Worm (Caenorhabditis elegans) whole organism, L3 larva: ENCODE results near the gene str-207.
A peak's percentile ranks its signal among the peaks of the same experiment; 100 is the strongest.

Experiments
- R02D3.7 ChIP-seq: fragments of 150-350 bp; optimal IDR thresholded peaks from 2 replicates; lab custom pipeline; 2014; ENCODE audit warnings: missing biosample characterization, missing genetic modification characterization
- aly-2 ChIP-seq: fragments of 150-350 bp; optimal IDR thresholded peaks from 2 replicates; lab custom pipeline; 2014; ENCODE audit warnings: missing biosample characterization, missing genetic modification characterization
- ceh-28 ChIP-seq: fragments of 150-350 bp; optimal IDR thresholded peaks from 2 replicates; lab custom pipeline; 2014; ENCODE audit warnings: missing biosample characterization, missing genetic modification reagents, missing genetic modification characterization
- ceh-82 ChIP-seq: fragments of 150-350 bp; optimal IDR thresholded peaks from 2 replicates; lab custom pipeline; 2014; ENCODE audit warnings: missing biosample characterization, missing genetic modification characterization
- daf-12 ChIP-seq: fragments of 150-350 bp; optimal IDR thresholded peaks from 2 replicates; lab custom pipeline; 2014; ENCODE audit warnings: missing biosample characterization, missing genetic modification reagents, missing genetic modification characterization
- egl-5 ChIP-seq: fragments of 150-350 bp; optimal IDR thresholded peaks from 2 replicates; lab custom pipeline; 2017; ENCODE audit warnings: missing biosample characterization, missing genetic modification reagents, missing genetic modification characterization, inconsistent platforms
- elt-1 ChIP-seq: fragments of 150-350 bp; optimal IDR thresholded peaks from 2 replicates; lab custom pipeline; 2014; ENCODE audit warnings: missing biosample characterization, missing genetic modification characterization
- elt-3 ChIP-seq, 3 experiments: fragments of 150-350 bp in 1 of 3; sonication (generic microtip) in 2 of 3; optimal IDR thresholded peaks; 2 replicates in 2 of 3; 4 replicates in 1 of 3; lab custom pipeline; 2014 to 2017; ENCODE audit warnings: missing biosample characterization in 3 of 3, missing genetic modification characterization in 3 of 3
- eor-1 ChIP-seq, 2 experiments: fragments of 150-350 bp; optimal IDR thresholded peaks; 2 replicates each; lab custom pipeline; 2014 to 2018; ENCODE audit warnings: missing biosample characterization in 2 of 2, missing genetic modification characterization in 2 of 2
- fkh-2 ChIP-seq: fragments of 150-350 bp; optimal IDR thresholded peaks from 2 replicates; lab custom pipeline; 2014; ENCODE audit warnings: missing biosample characterization, missing genetic modification reagents, missing genetic modification characterization
- jun-1 ChIP-seq: fragments of 150-350 bp; optimal IDR thresholded peaks from 2 replicates; lab custom pipeline; 2014; ENCODE audit warnings: missing biosample characterization, missing genetic modification reagents, missing genetic modification characterization
- lin-15B ChIP-seq: fragments of 150-350 bp; optimal IDR thresholded peaks from 2 replicates; lab custom pipeline; 2014; ENCODE audit warnings: missing biosample characterization, missing genetic modification characterization
- mdl-1 ChIP-seq: fragments of 150-350 bp; optimal IDR thresholded peaks from 2 replicates; lab custom pipeline; 2014; ENCODE audit warnings: missing biosample characterization, missing genetic modification characterization
- nfya-1 ChIP-seq: sonication (generic microtip); optimal IDR thresholded peaks from 2 replicates; lab custom pipeline; 2017; ENCODE audit warnings: missing genetic modification characterization, mild to moderate bottlenecking, missing compliant biosample characterization, antibody characterized with exemption, moderate library complexity; ENCODE audit not compliant: insufficient read depth
- nhr-11 ChIP-seq: fragments of 150-350 bp; optimal IDR thresholded peaks from 2 replicates; lab custom pipeline; 2014; ENCODE audit warnings: missing biosample characterization, missing genetic modification characterization
- nhr-12 ChIP-seq: fragments of 150-350 bp; optimal IDR thresholded peaks from 2 replicates; lab custom pipeline; 2014; ENCODE audit warnings: missing biosample characterization, missing genetic modification characterization
- nhr-23 ChIP-seq: fragments of 150-350 bp; optimal IDR thresholded peaks from 2 replicates; lab custom pipeline; 2014; ENCODE audit warnings: missing biosample characterization, missing genetic modification reagents, missing genetic modification characterization
- nhr-237 ChIP-seq: fragments of 150-350 bp; optimal IDR thresholded peaks from 2 replicates; lab custom pipeline; 2014; ENCODE audit warnings: missing biosample characterization, missing genetic modification characterization
- nhr-25 ChIP-seq: sonication (generic microtip); optimal IDR thresholded peaks from 2 replicates; lab custom pipeline; 2017; ENCODE audit warnings: missing biosample characterization, missing genetic modification characterization
- nhr-43 ChIP-seq: sonication (generic microtip); optimal IDR thresholded peaks from 2 replicates; lab custom pipeline; 2016; ENCODE audit warnings: mild to moderate bottlenecking, missing genetic modification characterization, missing compliant biosample characterization; ENCODE audit not compliant: poor library complexity, severe bottlenecking
- nhr-67 ChIP-seq: fragments of 150-350 bp; optimal IDR thresholded peaks from 2 replicates; lab custom pipeline; 2014; ENCODE audit warnings: missing biosample characterization, missing genetic modification characterization
- nhr-76 ChIP-seq: fragments of 150-350 bp; sonication (generic microtip); optimal IDR thresholded peaks from 5 replicates; lab custom pipeline; 2014; ENCODE audit warnings: missing biosample characterization, missing genetic modification characterization
- nhr-77 ChIP-seq: fragments of 150-350 bp; optimal IDR thresholded peaks from 2 replicates; lab custom pipeline; 2014; ENCODE audit warnings: missing biosample characterization, missing genetic modification characterization
- pha-4 ChIP-seq: fragments of 150-350 bp; optimal IDR thresholded peaks from 2 replicates; lab custom pipeline; 2014; ENCODE audit warnings: missing biosample characterization, missing genetic modification reagents, missing genetic modification characterization
- skn-1 ChIP-seq: fragments of 150-350 bp; optimal IDR thresholded peaks from 2 replicates; lab custom pipeline; 2014; ENCODE audit warnings: missing biosample characterization, missing genetic modification characterization
- tbx-2 ChIP-seq: sonication (generic microtip); optimal IDR thresholded peaks from 2 replicates; lab custom pipeline; 2016; ENCODE audit warnings: mild to moderate bottlenecking, missing genetic modification characterization, missing compliant biosample characterization
- unc-62 ChIP-seq: fragments of 150-350 bp; sonication (generic microtip); optimal IDR thresholded peaks from 4 replicates; lab custom pipeline; 2014; ENCODE audit warnings: missing biosample characterization, missing genetic modification reagents, missing genetic modification characterization
- zag-1 ChIP-seq: fragments of 150-350 bp; optimal IDR thresholded peaks from 2 replicates; lab custom pipeline; 2014; ENCODE audit warnings: missing biosample characterization, missing genetic modification characterization
- ztf-4 ChIP-seq: fragments of 150-350 bp; optimal IDR thresholded peaks from 2 replicates; lab custom pipeline; 2014; ENCODE audit warnings: missing biosample characterization, missing genetic modification characterization

The str-207 gene

DNA sequence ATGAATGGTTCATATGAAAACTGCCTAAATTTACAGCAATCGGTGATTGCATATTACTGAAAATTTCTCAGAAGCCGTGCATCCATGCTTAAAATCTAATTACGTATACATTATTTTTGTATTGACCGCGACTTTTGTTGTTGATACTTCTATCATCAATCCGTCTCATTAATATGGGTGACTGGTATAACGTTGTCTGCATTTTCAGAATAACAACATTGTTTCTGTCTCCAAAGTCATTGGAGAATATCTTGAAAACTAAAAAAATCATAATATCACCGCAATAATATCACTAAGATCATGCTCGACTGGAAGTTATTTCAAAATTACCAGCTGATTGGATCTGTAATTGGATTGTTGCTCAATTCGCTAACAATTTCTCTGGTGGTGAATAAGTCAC lies at the start of gene str-207:
Gene str-207 (plus strand): TSS at position 301 of the 400 bp plus-strand sequence.
- no peak for TF ChIP-seq nhr-67 (tag; lab: Kevin White, UChicago)

ce11 chrV:4903696-4904095 lies 47.8 kb upstream of the str-207 start, which contains the start of gene ugt-8:
Gene ugt-8, plus strand, starts transcription at chrV:4903930.
- TF ChIP-seq nhr-25 (no peak), nhr-237 (no peak), tbx-2 (tag; lab: Kevin White, UChicago) (no peak), elt-3 (tag; optimal IDR thresholded peaks at IDR 0.05; lab: Kevin White, UChicago) (no peak), ceh-82 (tag; lab: Kevin White, UChicago) (no peak), zag-1 (tag; lab: Kevin White, UChicago) (no peak), unc-62 (no peak), nhr-77 (no peak), lin-15B (no peak), fkh-2 (tag; lab: Kevin White, UChicago) (no peak), nfya-1 (tag; lab: Kevin White, UChicago) (no peak), nhr-67 (tag; lab: Kevin White, UChicago) (no peak), aly-2 (tag; lab: Kevin White, UChicago) (no peak), skn-1 (tag; lab: Kevin White, UChicago) (no peak), pha-4 (tag; lab: Kevin White, UChicago) (no peak), nhr-11 (tag; lab: Kevin White, UChicago) (no peak)

- TF ChIP-seq nhr-43 (no peak), nhr-67 (tag; lab: Kevin White, UChicago) (no peak), nhr-76 (tag; lab: Kevin White, UChicago) (no peak), ceh-28 (tag; lab: Kevin White, UChicago) (no peak), nfya-1 (tag; lab: Kevin White, UChicago) (no peak), egl-5 (tag; lab: Kevin White, UChicago) (no peak)
Observed at ce11 chrV:4905953-4906352, 45.6 kb upstream of the str-207 start, which contains the start of gene ugt-14. Gene ugt-14, plus strand, starts transcription at chrV:4906253.

DNA sequence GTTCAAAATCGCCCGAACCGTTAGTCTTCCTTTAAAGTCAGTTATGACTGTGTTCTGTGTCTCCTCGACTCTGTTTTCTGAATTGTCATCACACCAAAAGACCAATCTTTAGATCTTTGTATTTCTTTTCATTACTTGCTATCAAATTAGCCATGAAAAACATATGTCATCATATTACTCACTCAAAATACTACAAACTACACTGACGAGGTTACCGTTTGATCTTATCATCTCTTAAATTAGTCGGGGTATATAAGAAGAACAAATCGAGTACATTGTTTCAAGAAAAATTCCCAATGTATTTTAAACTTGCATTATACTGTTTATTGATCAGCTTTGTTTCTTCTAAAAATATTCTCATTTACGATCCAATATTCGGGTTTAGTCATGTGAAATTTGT lies 42.9 kb upstream of the str-207 start, which contains the start of gene ugt-13:
Gene ugt-13 (plus strand): TSS at position 294 of the 400 bp plus-strand sequence.
- TF ChIP-seq daf-12 (tag; lab: Kevin White, UChicago) (no peak), nhr-25 (peak; percentile 58), elt-3 (tag; optimal IDR thresholded peaks at IDR 0.05; lab: Kevin White, UChicago) (peak in 1 of 3 experiments; percentile 43), nfya-1 (tag; lab: Kevin White, UChicago) (no peak), nhr-43 (peak; percentile 49), mdl-1 (tag; lab: Kevin White, UChicago) (no peak), tbx-2 (tag; lab: Kevin White, UChicago) (no peak), elt-1 (peak; percentile 9), nhr-23 (peak; percentile 54)

- TF ChIP-seq jun-1 (tag; lab: Kevin White, UChicago) = no peak
- TF ChIP-seq elt-1 = peak; percentile 62
- peak; percentile 77 for TF ChIP-seq nhr-43
- no peak for TF ChIP-seq ztf-4 (tag; lab: Kevin White, UChicago)
- no peak for TF ChIP-seq ceh-82 (tag; lab: Kevin White, UChicago)
- peak; percentile 30 for TF ChIP-seq nhr-23
Observed at ce11 chrV:4912313-4912712, 39.2 kb upstream of the str-207 start, which contains the start of gene H23N18.5. Gene H23N18.5, minus strand, starts transcription at chrV:4912381.

- TF ChIP-seq nhr-12 (no peak), elt-1 (no peak), nhr-43 (no peak), R02D3.7 (tag; lab: Kevin White, UChicago) (no peak), ztf-4 (tag; lab: Kevin White, UChicago) (no peak), nhr-77 (no peak), nhr-67 (tag; lab: Kevin White, UChicago) (no peak), ceh-82 (tag; lab: Kevin White, UChicago) (no peak), lin-15B (no peak), daf-12 (tag; lab: Kevin White, UChicago) (no peak), eor-1 (tag; optimal IDR thresholded peaks at IDR 0.05; lab: Kevin White, UChicago) (no peak)
- TF ChIP-seq, all 47 proteins: peak for 0
Observed at ce11 chrV:4913853-4914252, 37.7 kb upstream of the str-207 start.
